Worm (Caenorhabditis elegans): Measurements from ENCODE around the gene Y39F10A.3.

Y39F10A.3 gene

ce11 chrII:732393-732792, 50.4 kb downstream of the Y39F10A.3 start:
- TF ChIP-seq nhr-6 (tag; optimal IDR thresholded peaks at IDR 0.05) (no peak), lsy-2 (tag; optimal IDR thresholded peaks at IDR 0.05) (peak; percentile 2 to 89), lin-13 (GFP tag; optimal IDR thresholded peaks at IDR 0.05) (peak; percentile 89)
